Fruit fly (Drosophila melanogaster) whole organism: ENCODE data around the gene CG5162.

Experiments used
- CG8478 ChIP-seq: fragments of >200 bp; optimal IDR thresholded peaks from 2 replicates; lab custom pipeline; 2018; ENCODE audit warnings: inconsistent platforms
- Dll ChIP-seq: fragments of >200 bp; optimal IDR thresholded peaks from 2 replicates; lab custom pipeline; 2017
- EcR ChIP-seq, 2 experiments: fragments of >200 bp; optimal IDR thresholded peaks; 2 replicates each; lab custom pipeline; 2017; ENCODE audit warnings: missing biosample characterization in 2 of 2, missing genetic modification characterization in 2 of 2, missing genetic modification reagents in 2 of 2
- pan ChIP-seq: fragments of >200 bp; optimal IDR thresholded peaks from 2 replicates; lab custom pipeline; 2017
- psq ChIP-seq: fragments of >200 bp; optimal IDR thresholded peaks from 2 replicates; lab custom pipeline; 2017
- usp ChIP-seq: fragments of >200 bp; optimal IDR thresholded peaks from 2 replicates; lab custom pipeline; 2017; ENCODE audit warnings: missing biosample characterization, missing genetic modification characterization, mixed read lengths

CG5162 gene

DNA sequence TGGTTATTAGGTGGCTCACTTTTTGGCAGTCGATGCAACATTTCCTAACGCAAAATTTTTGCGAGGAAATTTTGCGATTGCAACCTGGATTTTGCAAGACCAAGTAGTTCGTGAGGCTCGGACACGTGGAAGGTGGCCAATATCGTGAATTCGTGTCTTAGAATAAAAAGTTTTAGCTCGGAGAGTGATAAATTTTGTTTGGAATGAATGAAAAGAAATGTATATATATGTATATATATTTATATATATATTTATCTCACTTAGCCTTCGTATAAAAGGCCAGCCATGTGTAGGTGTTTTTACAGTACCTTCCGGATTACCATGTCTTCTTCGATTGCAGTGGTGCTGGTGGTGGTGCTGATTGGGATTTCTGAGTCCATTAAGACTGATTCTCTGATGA is 3.1 kb upstream of the CG5162 start, which contains the start of gene CG18258:
TSS of gene CG18258 (plus strand) at position 301 of the 400 bp plus-strand sequence.
- TF ChIP-seq Dll (no peak), usp (GFP tag; lab: Kevin White, UChicago) (no peak), psq (lab: Kevin White, UChicago) (no peak), EcR (GFP tag; optimal IDR thresholded peaks at IDR 0.05; lab: Kevin White, UChicago) (no peak), pan (lab: Kevin White, UChicago) (no peak), CG8478 (lab: Kevin White, UChicago) (no peak)

- no peak for TF ChIP-seq usp (GFP tag; lab: Kevin White, UChicago)
- no peak for TF ChIP-seq EcR (GFP tag; optimal IDR thresholded peaks at IDR 0.05; lab: Kevin White, UChicago)
- TF ChIP-seq Dll, result no peak
- TF ChIP-seq psq (lab: Kevin White, UChicago), result no peak
- TF ChIP-seq pan (lab: Kevin White, UChicago), result no peak
- TF ChIP-seq CG8478 (lab: Kevin White, UChicago), result no peak
Observed at dm6 chrX:17218232-17218951, 3.3 kb downstream of the CG5162 start, which contains the start of gene CG12998. TSS of gene CG12998 (plus strand) at chrX:17218667.

- TF ChIP-seq Dll (no peak), CG8478 (lab: Kevin White, UChicago) (no peak), EcR (GFP tag; optimal IDR thresholded peaks at IDR 0.05; lab: Kevin White, UChicago) (no peak), usp (GFP tag; lab: Kevin White, UChicago) (no peak), pan (lab: Kevin White, UChicago) (no peak), psq (lab: Kevin White, UChicago) (no peak)
Observed at dm6 chrX:17221142-17221541, 6.0 kb downstream of the CG5162 start, which contains the start of gene CG5172. TSS of gene CG5172 (plus strand) at chrX:17221442.

DNA sequence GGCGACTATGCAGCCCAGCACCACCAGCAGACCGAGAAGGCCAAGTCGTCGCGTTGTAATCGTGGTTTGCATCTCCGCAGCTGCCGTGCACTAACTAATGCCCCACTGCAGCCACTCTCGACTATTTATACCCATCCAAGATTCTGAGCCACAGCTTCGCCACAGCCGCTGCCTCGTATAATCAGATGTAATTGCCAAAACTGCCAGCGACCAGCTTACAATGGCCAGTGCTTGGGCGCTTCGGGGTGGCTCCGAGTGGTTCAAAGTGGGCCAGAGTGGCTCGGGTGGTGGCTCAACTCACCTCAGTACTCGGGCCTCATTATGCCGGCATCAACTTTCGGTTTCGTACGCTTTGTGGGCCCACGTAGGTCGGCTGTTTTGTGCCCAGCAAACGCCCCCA is 8.6 kb downstream of the CG5162 start, which contains the start of gene CG34327:
TSS of gene CG34327 (minus strand) at position 101 of the 400 bp plus-strand sequence.
- no peak for TF ChIP-seq psq (lab: Kevin White, UChicago)
- no peak for TF ChIP-seq pan (lab: Kevin White, UChicago)
- TF ChIP-seq EcR (GFP tag; optimal IDR thresholded peaks at IDR 0.05; lab: Kevin White, UChicago), result no peak
- TF ChIP-seq usp (GFP tag; lab: Kevin White, UChicago), result no peak
- TF ChIP-seq CG8478 (lab: Kevin White, UChicago), result no peak
- TF ChIP-seq Dll, result no peak

DNA sequence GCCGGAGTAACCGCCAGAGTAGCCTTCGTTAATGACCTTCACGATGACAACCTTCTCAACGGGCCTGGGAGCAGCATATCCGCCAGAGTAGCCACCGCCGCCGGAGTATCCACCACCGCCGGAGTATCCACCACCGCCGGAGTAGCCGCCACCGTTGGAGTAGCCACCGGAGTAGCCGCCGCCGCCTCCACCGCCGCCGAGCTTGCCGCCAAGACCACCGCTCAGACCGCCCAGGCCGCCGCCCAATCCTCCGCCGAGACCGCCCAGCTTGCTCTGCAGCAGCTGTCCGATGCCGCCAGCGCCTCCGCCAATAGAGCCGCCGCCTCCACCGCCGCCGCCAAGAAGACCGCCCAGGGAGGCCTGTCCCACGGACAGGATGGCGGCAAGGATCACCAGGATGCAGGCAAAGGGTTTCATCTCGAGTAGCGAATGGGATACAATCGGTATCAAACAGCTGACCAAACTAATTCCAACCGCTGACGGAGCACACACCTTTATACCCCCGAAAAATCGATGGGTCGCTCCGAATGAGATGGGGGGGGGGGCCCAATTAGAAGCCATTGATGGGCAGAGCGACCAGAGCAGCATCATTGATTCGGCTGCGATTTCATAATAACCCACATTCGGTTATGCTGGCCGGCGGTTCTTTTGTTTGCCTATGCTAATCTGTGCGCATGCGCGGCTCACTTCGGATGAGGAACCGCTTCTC is 11.0 kb downstream of the CG5162 start:
- TF ChIP-seq psq (lab: Kevin White, UChicago), result no peak
- no peak for TF ChIP-seq Dll
- no peak for TF ChIP-seq usp (GFP tag; lab: Kevin White, UChicago)
- TF ChIP-seq pan (lab: Kevin White, UChicago), result no peak
- TF ChIP-seq CG8478 (lab: Kevin White, UChicago), result no peak
- no peak for TF ChIP-seq EcR (GFP tag; optimal IDR thresholded peaks at IDR 0.05; lab: Kevin White, UChicago)

dm6 chrX:17226681-17227019 is 11.5 kb downstream of the CG5162 start, which contains the start of gene CG10598:
TSS of gene CG10598 (minus strand) at chrX:17226867.
- TF ChIP-seq psq (lab: Kevin White, UChicago) (no peak), EcR (GFP tag; optimal IDR thresholded peaks at IDR 0.05; lab: Kevin White, UChicago) (no peak), pan (lab: Kevin White, UChicago) (no peak), Dll (no peak), CG8478 (lab: Kevin White, UChicago) (no peak), usp (GFP tag; lab: Kevin White, UChicago) (no peak)

DNA sequence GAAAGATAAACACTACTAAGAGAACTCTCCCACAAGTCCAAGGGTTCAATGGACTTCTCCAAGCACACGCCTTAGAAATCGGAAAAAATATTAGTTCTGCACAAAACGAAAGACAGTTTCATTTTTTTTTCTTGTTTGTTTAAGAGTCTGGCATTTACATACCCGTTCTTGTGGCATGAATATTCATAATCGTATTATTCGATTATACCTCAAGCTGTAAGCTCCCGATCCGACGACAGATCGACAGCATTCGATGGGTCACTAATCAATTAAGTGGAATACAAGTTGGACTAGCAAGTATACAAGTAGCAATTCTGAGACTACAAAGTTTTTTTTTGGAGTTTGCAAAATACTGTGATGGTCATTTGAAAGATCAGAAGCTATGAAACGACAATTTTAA is 12.4 kb downstream of the CG5162 start:
- TF ChIP-seq Dll (no peak), CG8478 (lab: Kevin White, UChicago) (no peak), pan (lab: Kevin White, UChicago) (no peak), usp (GFP tag; lab: Kevin White, UChicago) (no peak), EcR (GFP tag; optimal IDR thresholded peaks at IDR 0.05; lab: Kevin White, UChicago) (no peak), psq (lab: Kevin White, UChicago) (no peak)

dm6 chrX:17229475-17230169 is 14.5 kb downstream of the CG5162 start:
- TF ChIP-seq usp (GFP tag; lab: Kevin White, UChicago) (no peak), EcR (GFP tag; optimal IDR thresholded peaks at IDR 0.05; lab: Kevin White, UChicago) (no peak), Dll (no peak), pan (lab: Kevin White, UChicago) (no peak), CG8478 (lab: Kevin White, UChicago) (no peak), psq (lab: Kevin White, UChicago) (no peak)

DNA sequence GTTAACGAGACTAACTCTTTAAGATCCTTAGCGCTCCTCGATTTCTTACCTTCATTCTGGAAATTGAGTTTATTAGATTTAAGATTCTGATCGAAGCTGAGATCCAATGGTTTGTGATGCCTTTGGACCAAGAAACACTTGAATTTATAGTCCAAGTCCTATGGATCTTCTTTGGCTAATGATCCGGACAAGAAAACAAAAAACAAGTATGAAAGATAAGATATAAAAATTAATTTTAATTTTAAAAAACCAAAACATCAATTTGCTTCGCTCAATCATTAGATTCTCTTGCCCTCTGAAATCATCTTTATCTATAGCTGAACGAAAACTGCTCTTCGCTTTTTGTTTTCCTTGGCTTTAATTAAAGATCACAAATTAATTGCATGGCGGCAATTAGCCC is 15.8 kb downstream of the CG5162 start, which contains the start of gene CG10597:
TSS of gene CG10597 (minus strand) at position 101 of the 400 bp plus-strand sequence.
- TF ChIP-seq EcR (GFP tag; optimal IDR thresholded peaks at IDR 0.05; lab: Kevin White, UChicago) (no peak), usp (GFP tag; lab: Kevin White, UChicago) (no peak), Dll (no peak), CG8478 (lab: Kevin White, UChicago) (no peak), pan (lab: Kevin White, UChicago) (no peak), psq (lab: Kevin White, UChicago) (no peak)

DNA sequence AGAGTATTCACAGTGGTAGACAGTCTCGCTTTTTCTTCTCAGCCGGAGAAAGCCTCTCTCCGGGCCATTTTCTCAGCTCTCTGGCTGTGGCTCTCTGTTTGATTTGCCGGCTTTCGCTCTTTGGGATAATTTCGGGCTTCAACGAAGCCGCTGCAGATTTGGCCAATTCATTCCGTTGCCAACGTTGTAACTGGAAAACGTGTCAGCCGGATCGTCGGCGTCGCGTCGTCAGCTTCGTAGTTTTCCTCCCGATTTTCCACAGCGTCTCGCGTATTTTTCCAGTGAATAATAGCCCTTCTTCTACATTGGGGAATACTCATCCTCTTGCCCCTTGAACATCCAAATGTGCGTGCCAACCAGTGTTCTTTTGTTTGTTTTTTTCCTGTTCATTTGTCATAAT is 17.5 kb downstream of the CG5162 start, which contains the start of gene f:
TSS of gene f (plus strand) at position 301 of the 400 bp plus-strand sequence.
- TF ChIP-seq pan (lab: Kevin White, UChicago), result no peak
- no peak for TF ChIP-seq psq (lab: Kevin White, UChicago)
- TF ChIP-seq CG8478 (lab: Kevin White, UChicago), result no peak
- no peak for TF ChIP-seq usp (GFP tag; lab: Kevin White, UChicago)
- TF ChIP-seq Dll, result no peak
- no peak for TF ChIP-seq EcR (GFP tag; optimal IDR thresholded peaks at IDR 0.05; lab: Kevin White, UChicago)
